Fruit fly (Drosophila melanogaster) whole organism, embryonic: ENCODE measurements around the gene roq.

Source experiments
- CG10654 ChIP-seq: fragments of 200-800 bp; sonication (Bioruptor generic); optimal IDR thresholded peaks from 2 replicates; lab custom pipeline; 2016; ENCODE audit warnings: missing biosample characterization, missing genetic modification characterization
- CG13624 ChIP-seq: fragments of 200-800 bp; sonication (Bioruptor generic); optimal IDR thresholded peaks from 2 replicates; lab custom pipeline; 2016; ENCODE audit warnings: missing biosample characterization, missing genetic modification characterization
- CG1647 ChIP-seq: fragments of 200-800 bp; sonication (Bioruptor generic); optimal IDR thresholded peaks from 3 replicates; lab custom pipeline; 2016; ENCODE audit warnings: missing biosample characterization, missing genetic modification characterization
- CG16813 ChIP-seq: fragments of 200-800 bp; sonication (Bioruptor generic); IDR thresholded peaks from 3 replicates; pipeline ENCODE4 v1.3.6; 2022; ENCODE audit warnings: missing biosample characterization, missing genetic modification characterization; ENCODE audit not compliant: partially characterized antibody
- CG1792 ChIP-seq: fragments of 200-800 bp; sonication (Bioruptor generic); optimal IDR thresholded peaks from 2 replicates; lab custom pipeline; 2016; ENCODE audit warnings: missing biosample characterization, missing genetic modification characterization
- CG2199 ChIP-seq: fragments of 200-800 bp; sonication (Bioruptor generic); IDR thresholded peaks from 3 replicates; pipeline ENCODE4 v1.3.6; 2022; ENCODE audit warnings: missing biosample characterization, missing genetic modification characterization
- CG2202 ChIP-seq: fragments of 200-800 bp; sonication (Bioruptor generic); optimal IDR thresholded peaks from 2 replicates; lab custom pipeline; 2018; ENCODE audit warnings: missing biosample characterization, mild to moderate bottlenecking, missing genetic modification characterization
- CG32767 ChIP-seq: fragments of 200-800 bp; sonication (Bioruptor generic); IDR thresholded peaks from 2 replicates; pipeline ENCODE4 v1.3.6; 2022; ENCODE audit warnings: missing biosample characterization, missing genetic modification characterization
- CG33213 ChIP-seq: fragments of 200-800 bp; sonication (Bioruptor generic); optimal IDR thresholded peaks from 3 replicates; lab custom pipeline; 2016; ENCODE audit warnings: missing biosample characterization, missing genetic modification characterization
- CG4424 ChIP-seq: fragments of 200-800 bp; sonication (Bioruptor generic); optimal IDR thresholded peaks from 3 replicates; lab custom pipeline; 2016; ENCODE audit warnings: missing biosample characterization, missing genetic modification characterization
- CG6791 ChIP-seq: fragments of 200-800 bp; sonication (Bioruptor generic); IDR thresholded peaks from 3 replicates; pipeline ENCODE4 v1.3.6; 2022; ENCODE audit warnings: missing biosample characterization, missing genetic modification characterization; ENCODE audit not compliant: partially characterized antibody
- CG6813 ChIP-seq: fragments of 200-800 bp; sonication (Bioruptor generic); optimal IDR thresholded peaks from 2 replicates; lab custom pipeline; 2017; ENCODE audit warnings: missing biosample characterization, missing genetic modification characterization, mild to moderate bottlenecking, moderate library complexity, missing genetic modification reagents
- CG7271 ChIP-seq: fragments of 200-800 bp; sonication (Bioruptor generic); optimal IDR thresholded peaks from 2 replicates; lab custom pipeline; 2018; ENCODE audit warnings: missing biosample characterization, mild to moderate bottlenecking, missing genetic modification characterization, moderate library complexity
- CG7839 ChIP-seq: fragments of 200-800 bp; sonication (Bioruptor generic); optimal IDR thresholded peaks from 3 replicates; lab custom pipeline; 2018; ENCODE audit warnings: missing biosample characterization, mild to moderate bottlenecking, missing genetic modification characterization, moderate library complexity
- CG7963 ChIP-seq: fragments of 200-800 bp; sonication (Bioruptor generic); IDR thresholded peaks from 3 replicates; pipeline ENCODE4 v1.3.6; 2022; ENCODE audit warnings: missing biosample characterization, missing genetic modification characterization; ENCODE audit not compliant: partially characterized antibody
- CG8281 ChIP-seq: fragments of 200-800 bp; sonication (Bioruptor generic); optimal IDR thresholded peaks from 2 replicates; lab custom pipeline; 2018; ENCODE audit warnings: missing biosample characterization, mild to moderate bottlenecking, missing genetic modification characterization, moderate library complexity
- CG9609 ChIP-seq: fragments of 200-800 bp; sonication (Bioruptor generic); optimal IDR thresholded peaks from 3 replicates; lab custom pipeline; 2016; ENCODE audit warnings: missing biosample characterization, missing genetic modification characterization
- CTCF ChIP-seq: fragments of 200-800 bp; sonication (Bioruptor generic); optimal IDR thresholded peaks from 2 replicates; lab custom pipeline; 2017; ENCODE audit warnings: missing biosample characterization, mild to moderate bottlenecking, missing genetic modification characterization, moderate library complexity
- CrebB ChIP-seq: fragments of 200-800 bp; sonication (Bioruptor generic); optimal IDR thresholded peaks from 3 replicates; lab custom pipeline; 2018; ENCODE audit warnings: missing biosample characterization, mild to moderate bottlenecking, missing genetic modification characterization
- D ChIP-seq, 2 experiments: fragments of 200-800 bp in 1 of 2; fragments of >200 bp in 1 of 2; sonication (Bioruptor generic) in 1 of 2; optimal IDR thresholded peaks; 2 replicates in 1 of 2; 3 replicates in 1 of 2; lab custom pipeline; 2017; ENCODE audit warnings: mild to moderate bottlenecking in 1 of 2, missing biosample characterization in 1 of 2, missing genetic modification characterization in 1 of 2, missing genetic modification reagents in 1 of 2
- Dll ChIP-seq: fragments of 200-800 bp; sonication (Bioruptor generic); IDR thresholded peaks from 4 replicates; pipeline ENCODE4 v1.3.6; 2022; ENCODE audit warnings: missing biosample characterization, missing genetic modification characterization; ENCODE audit not compliant: partially characterized antibody
- Doc2 ChIP-seq: fragments of 200-800 bp; sonication (Bioruptor generic); IDR thresholded peaks from 2 replicates; pipeline ENCODE4 v1.3.6; 2022; ENCODE audit warnings: missing biosample characterization, missing genetic modification characterization
- Gsc ChIP-seq: fragments of 200-800 bp; sonication (Bioruptor generic); IDR thresholded peaks from 2 replicates; pipeline ENCODE4 v1.3.6; 2022; ENCODE audit warnings: missing biosample characterization, missing genetic modification characterization
- HLH4C ChIP-seq: fragments of 200-800 bp; sonication (Bioruptor generic); IDR thresholded peaks from 3 replicates; pipeline ENCODE4 v1.3.6; 2022; ENCODE audit warnings: missing biosample characterization, missing genetic modification characterization; ENCODE audit not compliant: partially characterized antibody
- Lhr ChIP-seq: fragments of 200-800 bp; sonication (Bioruptor generic); optimal IDR thresholded peaks from 3 replicates; lab custom pipeline; 2017; ENCODE audit warnings: mild to moderate bottlenecking, missing biosample characterization, missing genetic modification reagents, missing genetic modification characterization
- Mad ChIP-seq: fragments of 200-800 bp; sonication (Bioruptor generic); optimal IDR thresholded peaks from 2 replicates; lab custom pipeline; 2016; ENCODE audit warnings: missing biosample characterization, missing genetic modification characterization
- NC2α ChIP-seq: fragments of 200-800 bp; sonication (Bioruptor generic); optimal IDR thresholded peaks from 2 replicates; lab custom pipeline; 2016; ENCODE audit warnings: missing biosample characterization, missing genetic modification characterization
- Opbp ChIP-seq: fragments of 200-800 bp; sonication (Bioruptor generic); IDR thresholded peaks from 3 replicates; pipeline ENCODE4 v1.3.6; 2022; ENCODE audit warnings: missing biosample characterization, missing genetic modification characterization; ENCODE audit not compliant: partially characterized antibody
- Usf ChIP-seq: fragments of 200-800 bp; sonication (Bioruptor generic); optimal IDR thresholded peaks from 2 replicates; lab custom pipeline; 2017; ENCODE audit warnings: missing genotype, missing biosample characterization, missing genetic modification characterization
- ac ChIP-seq: fragments of 200-800 bp; sonication (Bioruptor generic); optimal IDR thresholded peaks from 3 replicates; lab custom pipeline; 2017; ENCODE audit warnings: missing biosample characterization, mild to moderate bottlenecking, missing genetic modification characterization
- aop ChIP-seq: fragments of 200-800 bp; sonication (Bioruptor generic); IDR thresholded peaks from 2 replicates; pipeline ENCODE4 v1.3.6; 2022; ENCODE audit warnings: missing biosample characterization, missing genetic modification characterization
- bbx ChIP-seq: fragments of 200-800 bp; sonication (Bioruptor generic); IDR thresholded peaks from 2 replicates; pipeline ENCODE4 v1.3.6; 2022; ENCODE audit warnings: missing biosample characterization, missing genetic modification characterization; ENCODE audit not compliant: partially characterized antibody
- btn ChIP-seq: fragments of 200-800 bp; sonication (Bioruptor generic); optimal IDR thresholded peaks from 2 replicates; lab custom pipeline; 2016; ENCODE audit warnings: missing biosample characterization, missing genetic modification characterization
- en ChIP-seq: fragments of 200-800 bp; sonication (Bioruptor generic); optimal IDR thresholded peaks from 2 replicates; lab custom pipeline; 2016; ENCODE audit warnings: missing biosample characterization, missing genetic modification characterization
- eyg ChIP-seq: fragments of 200-800 bp; sonication (Bioruptor generic); optimal IDR thresholded peaks from 3 replicates; lab custom pipeline; 2016; ENCODE audit warnings: missing biosample characterization, missing genetic modification characterization
- fd96Cb ChIP-seq: fragments of 200-800 bp; sonication (Bioruptor generic); optimal IDR thresholded peaks from 2 replicates; lab custom pipeline; 2018; ENCODE audit warnings: missing biosample characterization, mild to moderate bottlenecking, missing genetic modification characterization, moderate library complexity
- gcm ChIP-seq: fragments of 200-800 bp; sonication (Bioruptor generic); optimal IDR thresholded peaks from 2 replicates; lab custom pipeline; 2019; ENCODE audit warnings: missing biosample characterization, mild to moderate bottlenecking, missing genetic modification characterization, moderate library complexity
- gfzf ChIP-seq: fragments of 200-800 bp; sonication (Bioruptor generic); optimal IDR thresholded peaks from 2 replicates; lab custom pipeline; 2016; ENCODE audit warnings: missing biosample characterization, mild to moderate bottlenecking, missing genetic modification characterization, moderate library complexity
- insv ChIP-seq, 2 experiments: fragments of 200-800 bp; sonication (Bioruptor generic); optimal IDR thresholded peaks; 3 replicates each; lab custom pipeline; 2016 to 2018; ENCODE audit warnings: missing biosample characterization in 2 of 2, missing genetic modification characterization in 2 of 2
- knrl ChIP-seq: fragments of 200-800 bp; sonication (Bioruptor generic); IDR thresholded peaks from 3 replicates; pipeline ENCODE4 v1.3.6; 2022; ENCODE audit warnings: missing biosample characterization, missing genetic modification characterization; ENCODE audit not compliant: partially characterized antibody
- lbe ChIP-seq: fragments of 200-800 bp; sonication (Bioruptor generic); optimal IDR thresholded peaks from 2 replicates; lab custom pipeline; 2016; ENCODE audit warnings: missing biosample characterization, mild to moderate bottlenecking, missing genetic modification characterization
- lmd ChIP-seq: fragments of 200-800 bp; sonication (Bioruptor generic); IDR thresholded peaks from 2 replicates; pipeline ENCODE4 v1.3.6; 2022; ENCODE audit warnings: missing biosample characterization, missing genetic modification characterization
- nerfin-2 ChIP-seq: fragments of 200-800 bp; sonication (Bioruptor generic); IDR thresholded peaks from 2 replicates; pipeline ENCODE4 v1.3.6; 2022; ENCODE audit warnings: missing biosample characterization, missing genetic modification characterization; ENCODE audit not compliant: partially characterized antibody
- org-1 ChIP-seq: fragments of 200-800 bp; sonication (Bioruptor generic); optimal IDR thresholded peaks from 2 replicates; lab custom pipeline; 2017; ENCODE audit warnings: missing biosample characterization, missing genetic modification characterization
- otp ChIP-seq: fragments of 200-800 bp; sonication (Bioruptor generic); IDR thresholded peaks from 3 replicates; pipeline ENCODE4, ENCODE4 v1.3.6; 2022; ENCODE audit warnings: missing biosample characterization, missing genetic modification characterization
- peb ChIP-seq: fragments of 200-800 bp; sonication (Bioruptor generic); IDR thresholded peaks from 2 replicates; pipeline ENCODE4 v1.3.6; 2022; ENCODE audit warnings: missing biosample characterization, missing genetic modification characterization
- pros ChIP-seq: fragments of 200-800 bp; sonication (Bioruptor generic); optimal IDR thresholded peaks from 3 replicates; lab custom pipeline; 2019; ENCODE audit warnings: missing biosample characterization, mild to moderate bottlenecking, missing genetic modification characterization, moderate library complexity
- sim ChIP-seq: fragments of 200-800 bp; sonication (Bioruptor generic); IDR thresholded peaks from 2 replicates; pipeline ENCODE4 v1.3.6; 2022; ENCODE audit warnings: missing biosample characterization, missing genetic modification characterization
- slou ChIP-seq: fragments of 200-800 bp; sonication (Bioruptor generic); optimal IDR thresholded peaks from 3 replicates; lab custom pipeline; 2016; ENCODE audit warnings: missing biosample characterization, missing genetic modification characterization

The roq gene

dm6 chr3L:16328207-16328891, 50.0 kb downstream of the roq start, which contains the start of gene CG13058 (continued):
- TF ChIP-seq Doc2 (GFP tag; lab: Robert Waterston, UW): peak; percentile 15; the same call in 1 of the 2 replicates
- TF ChIP-seq fd96Cb (tag; lab: Kevin White, UChicago): peak; percentile 60
- TF ChIP-seq Opbp: no peak
- TF ChIP-seq CG32767 (GFP tag; lab: Robert Waterston, UW): peak; percentile 71; the same call in 1 of the 2 replicates
- TF ChIP-seq lmd (GFP tag; lab: Robert Waterston, UW): peak; percentile 67
- TF ChIP-seq lbe (GFP tag; lab: Kevin White, UChicago): no peak
- TF ChIP-seq CG8281 (tag; lab: Kevin White, UChicago): peak; percentile 79
- no peak for TF ChIP-seq en (GFP tag; lab: Kevin White, UChicago)
- peak; percentile 44 for TF ChIP-seq CG1647 (GFP tag; lab: Kevin White, UChicago)
- TF ChIP-seq NC2α (GFP tag; lab: Kevin White, UChicago): no peak
- TF ChIP-seq CrebB (tag; lab: Kevin White, UChicago): peak; percentile 31
- no peak for TF ChIP-seq CG13624 (GFP tag; lab: Kevin White, UChicago)
- TF ChIP-seq aop (GFP tag; lab: Robert Waterston, UW): no peak
- TF ChIP-seq knrl (GFP tag; lab: Robert Waterston, UW): no peak
- no peak for TF ChIP-seq CG10654 (GFP tag; lab: Kevin White, UChicago)
- TF ChIP-seq CG7963: no peak
- no peak for TF ChIP-seq peb (GFP tag; lab: Robert Waterston, UW)
- TF ChIP-seq org-1 (GFP tag; lab: Kevin White, UChicago): peak; percentile 50
- peak; percentile 22 for TF ChIP-seq CG4424 (GFP tag; lab: Kevin White, UChicago)
- TF ChIP-seq Mad (GFP tag; lab: Kevin White, UChicago): peak; percentile 22
- TF ChIP-seq gfzf: no peak
- TF ChIP-seq Usf (GFP tag; lab: Kevin White, UChicago): peak; percentile 12
- TF ChIP-seq Gsc (GFP tag; lab: Robert Waterston, UW): no peak
- TF ChIP-seq CG7271: no peak
- TF ChIP-seq pros (GFP tag; lab: Kevin White, UChicago): no peak
- TF ChIP-seq insv (GFP tag; optimal IDR thresholded peaks at IDR 0.05; lab: Kevin White, UChicago): no peak
- no peak for TF ChIP-seq Lhr
- TF ChIP-seq btn (GFP tag; lab: Kevin White, UChicago): no peak
- TF ChIP-seq otp (GFP tag; lab: Robert Waterston, UW): peak; percentile 71
- peak; percentile 61 for TF ChIP-seq CG9609 (GFP tag; lab: Kevin White, UChicago)
- TF ChIP-seq HLH4C (GFP tag; lab: Robert Waterston, UW): no peak
- no peak for TF ChIP-seq CG33213
- no peak for TF ChIP-seq nerfin-2 (GFP tag; lab: Robert Waterston, UW)
- no peak for TF ChIP-seq CTCF (GFP tag; lab: Kevin White, UChicago)
- TF ChIP-seq sim (GFP tag; lab: Robert Waterston, UW): no peak
- TF ChIP-seq eyg: no peak
- TF ChIP-seq CG7839 (tag; lab: Kevin White, UChicago): peak; percentile 71
- TF ChIP-seq CG16813 (GFP tag; lab: Robert Waterston, UW): no peak
- no peak for TF ChIP-seq Dll (GFP tag; lab: Robert Waterston, UW)
- no peak for TF ChIP-seq ac (GFP tag; lab: Kevin White, UChicago)
- no peak for TF ChIP-seq D (optimal IDR thresholded peaks at IDR 0.05; lab: Kevin White, UChicago)
- TF ChIP-seq D (GFP tag; optimal IDR thresholded peaks at IDR 0.05; lab: Kevin White, UChicago): no peak
- no peak for TF ChIP-seq CG6791 (GFP tag; lab: Robert Waterston, UW)
- no peak for TF ChIP-seq bbx (GFP tag; lab: Robert Waterston, UW)
- TF ChIP-seq CG2202 (tag; lab: Kevin White, UChicago): no peak
- no peak for TF ChIP-seq CG2199 (GFP tag; lab: Robert Waterston, UW)
- no peak for TF ChIP-seq CG1792 (GFP tag; lab: Kevin White, UChicago)
- TF ChIP-seq slou (GFP tag; lab: Kevin White, UChicago): no peak
- no peak for TF ChIP-seq CG6813 (GFP tag; lab: Kevin White, UChicago)
- no peak for TF ChIP-seq gcm (GFP tag; lab: Kevin White, UChicago)
